Fruit fly (Drosophila melanogaster): ENCODE data around the gene alpha4GT1.

Gene alpha4GT1

DNA sequence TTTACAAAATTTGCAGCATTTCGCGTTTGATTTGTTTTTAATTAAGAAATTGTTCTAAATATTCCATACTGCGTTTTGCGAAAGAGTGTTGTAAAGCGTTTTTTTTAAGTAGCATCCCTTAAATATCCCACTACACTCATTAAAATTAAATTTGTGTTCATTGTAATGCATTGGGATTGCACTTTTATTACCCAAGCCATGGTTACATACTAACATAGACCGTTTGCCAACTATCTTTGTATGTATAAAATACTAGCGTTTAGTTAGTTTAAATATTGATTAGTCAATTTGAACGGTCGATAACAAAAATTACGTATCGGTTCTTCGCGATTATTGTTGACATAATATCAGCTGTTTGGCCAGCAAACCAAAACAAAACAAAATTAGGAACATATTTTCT is 16.8 kb upstream of the alpha4GT1 start, which contains the start of the genes cnir and CG17221 (continued):
- peak; percentile 51 for TF ChIP-seq Atf-2 (GFP tag; optimal IDR thresholded peaks at IDR 0.05)
- no peak for TF ChIP-seq Kr (GFP tag; optimal IDR thresholded peaks at IDR 0.05)
- no peak for TF ChIP-seq abd-A (tag; optimal IDR thresholded peaks at IDR 0.05)
- TF ChIP-seq CG33557 (GFP tag; optimal IDR thresholded peaks at IDR 0.05): peak; percentile 18
- TF ChIP-seq nerfin-1 (tag; optimal IDR thresholded peaks at IDR 0.05): peak; percentile 58
- peak; percentile 31 for TF ChIP-seq Spps (tag; optimal IDR thresholded peaks at IDR 0.05)
- TF ChIP-seq B-H2 (GFP tag; optimal IDR thresholded peaks at IDR 0.05): peak; percentile 88
- peak; percentile 56; the same call in 1 of the 3 replicates for TF ChIP-seq CG34422 (GFP tag; IDR thresholded peaks at IDR 0.05)
- no peak for TF ChIP-seq CG8359 (GFP tag; optimal IDR thresholded peaks at IDR 0.05; ENCODE audit: borderline replicate concordance)
- TF ChIP-seq org-1 (GFP tag; optimal IDR thresholded peaks at IDR 0.05): no peak
- peak; percentile 53 for TF ChIP-seq CG31441 (GFP tag; IDR thresholded peaks at IDR 0.05)
- TF ChIP-seq Antp (GFP tag; optimal IDR thresholded peaks at IDR 0.05): peak; percentile 69
- TF ChIP-seq D (optimal IDR thresholded peaks at IDR 0.05): no peak
- peak; percentile 38 for TF ChIP-seq D (GFP tag; optimal IDR thresholded peaks at IDR 0.05)
- TF ChIP-seq Hr3 (GFP tag; optimal IDR thresholded peaks at IDR 0.05): peak; percentile 44
- no peak for TF ChIP-seq rib (GFP tag; IDR thresholded peaks at IDR 0.05)
- TF ChIP-seq CG4424 (GFP tag; optimal IDR thresholded peaks at IDR 0.05): peak; percentile 68
- peak; percentile 66 for TF ChIP-seq slp2 (GFP tag; optimal IDR thresholded peaks at IDR 0.05)
- TF ChIP-seq MTF-1 (GFP tag; optimal IDR thresholded peaks at IDR 0.05; ENCODE audit: borderline replicate concordance): no peak
- peak; percentile 42 for TF ChIP-seq fd96Cb (tag; optimal IDR thresholded peaks at IDR 0.05)
- peak; percentile 63 for TF ChIP-seq CG13296 (GFP tag; optimal IDR thresholded peaks at IDR 0.05)
- no peak for TF ChIP-seq Taf1 (GFP tag; IDR thresholded peaks at IDR 0.05)
- no peak for TF ChIP-seq CG1024 (GFP tag; IDR thresholded peaks at IDR 0.05)
- TF ChIP-seq Dek (tag; optimal IDR thresholded peaks at IDR 0.05): no peak
- TF ChIP-seq scrt (GFP tag; optimal IDR thresholded peaks at IDR 0.05): peak; percentile 43
- TF ChIP-seq CG4404 (GFP tag; IDR thresholded peaks at IDR 0.05): no peak; the same call in 1 of the 2 replicates
- peak; percentile 43 for TF ChIP-seq CG3838 (GFP tag; optimal IDR thresholded peaks at IDR 0.05)
- TF ChIP-seq disco-r (GFP tag; optimal IDR thresholded peaks at IDR 0.05): peak; percentile 71
- TF ChIP-seq CG30431 (GFP tag; optimal IDR thresholded peaks at IDR 0.05): no peak
- TF ChIP-seq CG3163 (GFP tag; optimal IDR thresholded peaks at IDR 0.05): peak; percentile 15
- no peak for TF ChIP-seq pros (GFP tag; optimal IDR thresholded peaks at IDR 0.05)
- peak; percentile 73 for TF ChIP-seq CG7928 (GFP tag; optimal IDR thresholded peaks at IDR 0.05)
- TF ChIP-seq CG31388 (GFP tag; optimal IDR thresholded peaks at IDR 0.05): peak; percentile 25
- TF ChIP-seq dpn (GFP tag; optimal IDR thresholded peaks at IDR 0.05): peak; percentile 70 to 76
- TF ChIP-seq gem (tag; optimal IDR thresholded peaks at IDR 0.05): peak; percentile 73
- TF ChIP-seq CG10209 (GFP tag; optimal IDR thresholded peaks at IDR 0.05): peak; percentile 42
- TF ChIP-seq CG18011 (GFP tag; optimal IDR thresholded peaks at IDR 0.05): peak; percentile 61
- peak; percentile 76 for TF ChIP-seq CG33213 (GFP tag; optimal IDR thresholded peaks at IDR 0.05)
- peak; percentile 39 for TF ChIP-seq CG12104 (GFP tag; optimal IDR thresholded peaks at IDR 0.05)
- TF ChIP-seq NK7.1 (GFP tag; optimal IDR thresholded peaks at IDR 0.05): peak; percentile 54
- TF ChIP-seq CG9932 (GFP tag; IDR thresholded peaks at IDR 0.05): peak; percentile 72
- TF ChIP-seq hb (GFP tag; IDR thresholded peaks at IDR 0.05; ENCODE audit: partially characterized antibody): no peak
- no peak for TF ChIP-seq H15 (GFP tag; IDR thresholded peaks at IDR 0.05)
- TF ChIP-seq ftz-f1 (GFP tag; optimal IDR thresholded peaks at IDR 0.05): no peak
- peak; percentile 63 for TF ChIP-seq Chrac-16 (GFP tag; optimal IDR thresholded peaks at IDR 0.05)
- TF ChIP-seq CG2116 (GFP tag; optimal IDR thresholded peaks at IDR 0.05): peak; percentile 92
- peak; percentile 43; the same call in 2 of the 3 replicates for TF ChIP-seq Aef1 (GFP tag; IDR thresholded peaks at IDR 0.05)
- TF ChIP-seq CG5953 (GFP tag; IDR thresholded peaks at IDR 0.05): no peak
- no peak for TF ChIP-seq CG11247 (GFP tag; IDR thresholded peaks at IDR 0.05)
- TF ChIP-seq CG4282 (GFP tag; optimal IDR thresholded peaks at IDR 0.05): no peak
- TF ChIP-seq Ets65A (GFP tag): peak; percentile 88
- TF ChIP-seq Meics (GFP tag; optimal IDR thresholded peaks at IDR 0.05): peak; percentile 88

All from whole organism, embryonic.